Fruit fly (Drosophila melanogaster): ENCODE data around the gene CG45049.

- peak; percentile 99 for TF ChIP-seq kay (GFP tag; ENCODE audit: borderline replicate concordance)
- no peak for TF ChIP-seq CG14711 (tag; optimal IDR thresholded peaks at IDR 0.05)
Measured at dm6 chr3R:22720808-22721306, 5.9 kb upstream of the CG45049 start, which contains the start of gene wge.
